Fruit fly (Drosophila melanogaster) whole organism, embryonic: Measurements from ENCODE around the gene CG8369.

Experiments used
- Atf3 ChIP-seq: fragments of 200-800 bp; sonication (Bioruptor generic); optimal IDR thresholded peaks from 3 replicates; lab custom pipeline; 2016; ENCODE audit warnings: missing biosample characterization, missing genetic modification characterization
- Atf6 ChIP-seq: fragments of 200-800 bp; sonication (Bioruptor generic); IDR thresholded peaks from 2 replicates; pipeline ENCODE4 v1.3.6; 2022; ENCODE audit warnings: missing biosample characterization, missing genetic modification characterization
- BEAF-32 ChIP-seq: fragments of 200-800 bp; sonication (Bioruptor generic); optimal IDR thresholded peaks from 3 replicates; lab custom pipeline; 2017; ENCODE audit warnings: missing biosample characterization, missing genetic modification characterization, mild to moderate bottlenecking, moderate library complexity, missing genetic modification reagents
- CG10209 ChIP-seq: fragments of 200-800 bp; sonication (Bioruptor generic); optimal IDR thresholded peaks from 3 replicates; lab custom pipeline; 2017; ENCODE audit warnings: missing biosample characterization, mild to moderate bottlenecking, missing genetic modification characterization, missing genetic modification reagents
- CG1024 ChIP-seq: fragments of 200-800 bp; sonication (Bioruptor generic); IDR thresholded peaks from 2 replicates; pipeline ENCODE4 v1.3.6; 2022; ENCODE audit warnings: missing biosample characterization, missing genetic modification characterization
- CG11504 ChIP-seq: fragments of 200-800 bp; sonication (Bioruptor generic); optimal IDR thresholded peaks from 3 replicates; lab custom pipeline; 2019; ENCODE audit warnings: missing biosample characterization, mild to moderate bottlenecking, missing genetic modification characterization, moderate library complexity
- CG12299 ChIP-seq: fragments of 200-800 bp; sonication (Bioruptor generic); optimal IDR thresholded peaks from 2 replicates; lab custom pipeline; 2018; ENCODE audit warnings: missing biosample characterization, mild to moderate bottlenecking, missing genetic modification characterization
- CG12942 ChIP-seq: fragments of 200-800 bp; sonication (Bioruptor generic); optimal IDR thresholded peaks from 3 replicates; lab custom pipeline; 2016; ENCODE audit warnings: missing biosample characterization, missing genetic modification characterization
- CG13894 ChIP-seq: fragments of 200-800 bp; sonication (Bioruptor generic); optimal IDR thresholded peaks from 3 replicates; lab custom pipeline; 2018; ENCODE audit warnings: missing biosample characterization, mild to moderate bottlenecking, missing genetic modification characterization, moderate library complexity
- CG14667 ChIP-seq: fragments of 200-800 bp; sonication (Bioruptor generic); IDR thresholded peaks from 2 replicates; pipeline ENCODE4 v1.3.6; 2022; ENCODE audit warnings: missing biosample characterization, missing genetic modification characterization
- CG14710 ChIP-seq: fragments of 200-800 bp; sonication (Bioruptor generic); optimal IDR thresholded peaks from 3 replicates; lab custom pipeline; 2019; ENCODE audit warnings: missing biosample characterization, mild to moderate bottlenecking, missing genetic modification characterization, moderate library complexity
- CG18262 ChIP-seq: fragments of 200-800 bp; optimal IDR thresholded peaks from 3 replicates; lab custom pipeline; 2019; ENCODE audit warnings: missing biosample characterization, mild to moderate bottlenecking, missing genetic modification characterization, moderate library complexity
- CG2120 ChIP-seq: fragments of 200-800 bp; sonication (Bioruptor generic); optimal IDR thresholded peaks from 3 replicates; lab custom pipeline; 2016; ENCODE audit warnings: missing biosample characterization, missing genetic modification characterization
- CG30403 ChIP-seq: fragments of 200-800 bp; sonication (Bioruptor generic); optimal IDR thresholded peaks from 3 replicates; lab custom pipeline; 2016; ENCODE audit warnings: missing biosample characterization, missing genetic modification characterization
- CG3281 ChIP-seq: fragments of 200-800 bp; sonication (Bioruptor generic); optimal IDR thresholded peaks from 3 replicates; lab custom pipeline; 2017; ENCODE audit warnings: missing biosample characterization, mild to moderate bottlenecking, missing genetic modification characterization
- CG34224 ChIP-seq: fragments of 200-800 bp; sonication (Bioruptor generic); IDR thresholded peaks from 3 replicates; pipeline ENCODE4 v1.3.6; 2022; ENCODE audit warnings: missing biosample characterization, missing genetic modification characterization; ENCODE audit not compliant: partially characterized antibody
- CG34376 ChIP-seq: fragments of 200-800 bp; sonication (Bioruptor generic); optimal IDR thresholded peaks from 2 replicates; lab custom pipeline; 2018; ENCODE audit warnings: missing biosample characterization, mild to moderate bottlenecking, missing genetic modification characterization
- CG6791 ChIP-seq: fragments of 200-800 bp; sonication (Bioruptor generic); IDR thresholded peaks from 3 replicates; pipeline ENCODE4 v1.3.6; 2022; ENCODE audit warnings: missing biosample characterization, missing genetic modification characterization; ENCODE audit not compliant: partially characterized antibody
- CG7357 ChIP-seq: fragments of 200-800 bp; sonication (Bioruptor generic); IDR thresholded peaks from 3 replicates; pipeline ENCODE4 v1.3.6; 2022; ENCODE audit warnings: missing biosample characterization, missing genetic modification characterization
- CG7987 ChIP-seq: fragments of 200-800 bp; sonication (Bioruptor generic); optimal IDR thresholded peaks from 2 replicates; lab custom pipeline; 2018; ENCODE audit warnings: missing biosample characterization, mild to moderate bottlenecking, missing genetic modification characterization, moderate library complexity
- CG9437 ChIP-seq: fragments of 200-800 bp; sonication (Bioruptor generic); optimal IDR thresholded peaks from 2 replicates; lab custom pipeline; 2018; ENCODE audit warnings: missing biosample characterization, mild to moderate bottlenecking, missing genetic modification characterization
- CG9727 ChIP-seq: fragments of 200-800 bp; sonication (Bioruptor generic); optimal IDR thresholded peaks from 3 replicates; lab custom pipeline; 2017; ENCODE audit warnings: missing biosample characterization, mild to moderate bottlenecking, missing genetic modification characterization
- CTCF ChIP-seq: fragments of 200-800 bp; sonication (Bioruptor generic); optimal IDR thresholded peaks from 2 replicates; lab custom pipeline; 2017; ENCODE audit warnings: missing biosample characterization, mild to moderate bottlenecking, missing genetic modification characterization, moderate library complexity
- Dbx ChIP-seq: fragments of 200-800 bp; sonication (Bioruptor generic); IDR thresholded peaks from 3 replicates; pipeline ENCODE4 v1.3.6; 2022; ENCODE audit warnings: missing biosample characterization, missing genetic modification characterization
- Dref ChIP-seq: fragments of 200-800 bp; sonication (Bioruptor generic); IDR thresholded peaks from 2 replicates; pipeline ENCODE4 v1.3.6; 2022; ENCODE audit warnings: missing biosample characterization, missing genetic modification characterization
- Drgx ChIP-seq: fragments of 200-800 bp; sonication (Bioruptor generic); IDR thresholded peaks from 2 replicates; pipeline ENCODE4 v1.3.6; 2022; ENCODE audit warnings: missing biosample characterization, missing genetic modification characterization
- Eip74EF ChIP-seq, 2 experiments: fragments of 200-800 bp in 1 of 2; fragments of >200 bp in 1 of 2; sonication (Bioruptor generic) in 1 of 2; optimal IDR thresholded peaks; 2 replicates each; lab custom pipeline; 2017 to 2019; ENCODE audit warnings: missing biosample characterization in 2 of 2, missing genetic modification characterization in 2 of 2, mild to moderate bottlenecking in 1 of 2, moderate library complexity in 1 of 2
- Ets97D ChIP-seq: fragments of 200-800 bp; sonication (Bioruptor generic); optimal IDR thresholded peaks from 3 replicates; lab custom pipeline; 2016; ENCODE audit warnings: missing biosample characterization, missing genetic modification characterization
- Lim3 ChIP-seq: fragments of 200-800 bp; sonication (Bioruptor generic); IDR thresholded peaks from 2 replicates; pipeline ENCODE4 v1.3.6; 2022; ENCODE audit warnings: missing biosample characterization, missing genetic modification characterization
- MBD-R2 ChIP-seq: fragments of 200-800 bp; sonication (Bioruptor generic); IDR thresholded peaks from 2 replicates; pipeline ENCODE4 v1.3.6; 2022; ENCODE audit warnings: missing biosample characterization, missing genetic modification characterization
- MESR4 ChIP-seq: fragments of 200-800 bp; sonication (Bioruptor generic); optimal IDR thresholded peaks from 2 replicates; lab custom pipeline; 2018; ENCODE audit warnings: missing biosample characterization, mild to moderate bottlenecking, missing genetic modification characterization, moderate library complexity
- Nf-YA ChIP-seq: fragments of 200-800 bp; sonication (Bioruptor generic); IDR thresholded peaks from 2 replicates; pipeline ENCODE4 v1.3.6; 2022; ENCODE audit warnings: missing biosample characterization, missing genetic modification characterization
- Nf-YC ChIP-seq: fragments of 200-800 bp; optimal IDR thresholded peaks from 3 replicates; lab custom pipeline; 2019; ENCODE audit warnings: missing biosample characterization, mild to moderate bottlenecking, missing genetic modification characterization, moderate library complexity
- Side ChIP-seq: fragments of 200-800 bp; sonication (Bioruptor generic); optimal IDR thresholded peaks from 2 replicates; lab custom pipeline; 2016; ENCODE audit warnings: missing biosample characterization, missing genetic modification characterization
- Sry-δ ChIP-seq: fragments of 200-800 bp; sonication (Bioruptor generic); optimal IDR thresholded peaks from 2 replicates; lab custom pipeline; 2016; ENCODE audit warnings: missing biosample characterization, missing genetic modification characterization
- Xbp1 ChIP-seq: fragments of 200-800 bp; sonication (Bioruptor generic); optimal IDR thresholded peaks from 3 replicates; lab custom pipeline; 2016; ENCODE audit warnings: missing biosample characterization, mild to moderate bottlenecking, missing genetic modification characterization
- bbx ChIP-seq: fragments of 200-800 bp; sonication (Bioruptor generic); IDR thresholded peaks from 2 replicates; pipeline ENCODE4 v1.3.6; 2022; ENCODE audit warnings: missing biosample characterization, missing genetic modification characterization; ENCODE audit not compliant: partially characterized antibody
- dpn ChIP-seq, 2 experiments: fragments of 200-800 bp; sonication (Bioruptor generic); optimal IDR thresholded peaks; 3 replicates each; lab custom pipeline; 2016; ENCODE audit warnings: missing biosample characterization in 2 of 2, missing genetic modification characterization in 2 of 2
- fru ChIP-seq: fragments of >200 bp; optimal IDR thresholded peaks from 2 replicates; lab custom pipeline; 2017
- gce ChIP-seq: fragments of 200-800 bp; sonication (Bioruptor generic); IDR thresholded peaks from 3 replicates; pipeline ENCODE4 v1.3.6; 2022; ENCODE audit warnings: missing biosample characterization, missing genetic modification characterization
- gem ChIP-seq: fragments of 200-800 bp; sonication (Bioruptor generic); optimal IDR thresholded peaks from 2 replicates; lab custom pipeline; 2019; ENCODE audit warnings: missing biosample characterization, mild to moderate bottlenecking, missing genetic modification characterization, moderate library complexity
- hbn ChIP-seq: fragments of 200-800 bp; sonication (Bioruptor generic); IDR thresholded peaks from 2 replicates; pipeline ENCODE4 v1.3.6; 2022; ENCODE audit warnings: missing biosample characterization, missing genetic modification characterization; ENCODE audit not compliant: partially characterized antibody
- ind ChIP-seq: fragments of 200-800 bp; sonication (Bioruptor generic); optimal IDR thresholded peaks from 3 replicates; lab custom pipeline; 2016; ENCODE audit warnings: missing biosample characterization, missing genetic modification characterization
- knrl ChIP-seq: fragments of 200-800 bp; sonication (Bioruptor generic); IDR thresholded peaks from 3 replicates; pipeline ENCODE4 v1.3.6; 2022; ENCODE audit warnings: missing biosample characterization, missing genetic modification characterization; ENCODE audit not compliant: partially characterized antibody
- lov ChIP-seq, 2 experiments: fragments of 200-800 bp in 1 of 2; fragments of >200 bp in 1 of 2; sonication (Bioruptor generic) in 1 of 2; IDR thresholded peaks in 1 of 2; optimal IDR thresholded peaks in 1 of 2; 2 replicates in 1 of 2; 3 replicates in 1 of 2; pipeline versions ENCODE4 v1.3.6 to Lab custom; 2017 to 2022; ENCODE audit warnings: missing biosample characterization in 1 of 2, missing genetic modification characterization in 1 of 2
- mld ChIP-seq: fragments of 200-800 bp; sonication (Bioruptor generic); IDR thresholded peaks from 3 replicates; pipeline ENCODE4 v1.3.6; 2022; ENCODE audit warnings: missing biosample characterization, missing genetic modification characterization; ENCODE audit not compliant: partially characterized antibody
- pho ChIP-seq: fragments of 200-800 bp; sonication (Bioruptor generic); optimal IDR thresholded peaks from 2 replicates; lab custom pipeline; 2016; ENCODE audit warnings: missing biosample characterization, missing genetic modification characterization
- repo ChIP-seq: fragments of 200-800 bp; sonication (Bioruptor generic); optimal IDR thresholded peaks from 2 replicates; lab custom pipeline; 2016; ENCODE audit warnings: missing biosample characterization, missing genetic modification characterization
- sens ChIP-seq: fragments of 200-800 bp; sonication (Bioruptor generic); peaks from one replicate; lab custom pipeline; 2016; ENCODE audit warnings: missing biosample characterization, missing genetic modification characterization
- unpg ChIP-seq: fragments of 200-800 bp; sonication (Bioruptor generic); optimal IDR thresholded peaks from 3 replicates; lab custom pipeline; 2018; ENCODE audit warnings: missing biosample characterization, mild to moderate bottlenecking, missing genetic modification characterization, moderate library complexity

CG8369 gene

DNA sequence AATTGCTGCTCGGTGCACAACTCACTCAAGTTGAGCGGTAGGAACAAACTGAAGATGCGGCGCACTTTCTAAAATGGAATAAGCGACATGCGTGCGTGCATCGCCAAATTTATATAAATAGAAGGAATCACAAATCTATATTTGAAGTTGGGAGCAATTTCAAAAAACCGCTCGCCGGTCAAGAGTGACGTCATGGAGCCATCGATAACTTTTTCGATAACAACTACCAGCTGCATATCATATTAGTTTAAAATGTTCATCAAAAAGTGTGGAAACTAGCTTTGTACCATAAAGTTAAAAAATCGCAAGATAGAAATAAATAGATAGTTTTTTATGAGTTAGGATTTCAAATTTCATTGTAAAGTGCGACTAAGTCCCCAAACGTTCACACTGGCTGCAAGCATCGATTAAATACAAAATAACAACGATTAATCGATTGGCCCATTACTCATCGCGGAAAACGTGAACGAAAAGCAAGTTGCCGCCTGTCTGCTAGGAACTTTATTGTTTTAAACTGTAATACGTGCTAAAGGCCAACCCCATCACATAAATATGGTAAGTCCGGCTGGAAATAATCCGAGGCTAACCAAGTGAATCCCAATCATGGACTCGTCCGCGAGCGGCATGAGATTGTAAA is 20.6 kb upstream of the CG8369 start, which contains the start of the genes Pif1A, Pif1B and CCT7 (continued):
- TF ChIP-seq CG1024 (no peak), CG6791 (GFP tag; lab: Robert Waterston, UW) (peak; percentile 88), CG30403 (GFP tag; lab: Kevin White, UChicago) (peak; percentile 28), repo (GFP tag; lab: Kevin White, UChicago) (peak; percentile 5), CG7987 (GFP tag; lab: Kevin White, UChicago) (no peak), CG34376 (GFP tag; lab: Kevin White, UChicago) (peak; percentile 29), CG13894 (tag; lab: Kevin White, UChicago) (peak; percentile 29), CG10209 (no peak), pho (GFP tag; lab: Kevin White, UChicago) (peak; percentile 4), CG18262 (tag; lab: Kevin White, UChicago) (peak; percentile 26), Atf6 (no peak), dpn (GFP tag; optimal IDR thresholded peaks at IDR 0.05; lab: Kevin White, UChicago) (peak; percentile 25 to 45), CTCF (GFP tag; lab: Kevin White, UChicago) (peak; percentile 15), CG9437 (GFP tag; lab: Kevin White, UChicago) (peak; percentile 28), fru (lab: Kevin White, UChicago) (no peak), MESR4 (GFP tag; lab: Kevin White, UChicago) (peak; percentile 66), ind (GFP tag; lab: Kevin White, UChicago) (no peak), CG11504 (tag; lab: Kevin White, UChicago) (peak; percentile 15), gem (peak; percentile 32), Ets97D (peak; percentile 82), CG7357 (peak; percentile 89), lov (optimal IDR thresholded peaks at IDR 0.05; lab: Kevin White, UChicago) (no peak), lov (GFP tag; IDR thresholded peaks at IDR 0.05; lab: Robert Waterston, UW) (no peak), gce (GFP tag; lab: Robert Waterston, UW) (no peak), Lim3 (no peak), CG9727 (peak; percentile 2), MBD-R2 (GFP tag; lab: Robert Waterston, UW) (peak; percentile 62), Eip74EF (GFP tag; optimal IDR thresholded peaks at IDR 0.05; lab: Kevin White, UChicago) (no peak), Nf-YC (tag; lab: Kevin White, UChicago) (peak; percentile 5), mld (GFP tag; lab: Robert Waterston, UW) (peak; percentile 49; the same call in 1 of the 3 replicates), Sry-δ (peak; percentile 85), Drgx (GFP tag; lab: Robert Waterston, UW) (no peak), knrl (GFP tag; lab: Robert Waterston, UW) (peak; percentile 93), Dbx (GFP tag; lab: Robert Waterston, UW) (no peak), Atf3 (GFP tag; lab: Kevin White, UChicago) (peak; percentile 74), Side (GFP tag; lab: Kevin White, UChicago) (no peak), hbn (peak; percentile 95), sens (GFP tag; lab: Kevin White, UChicago) (peak; percentile 66), CG14667 (GFP tag; lab: Robert Waterston, UW) (no peak), CG12299 (tag; lab: Kevin White, UChicago) (peak; percentile 33), CG34224 (GFP tag; lab: Robert Waterston, UW) (peak; percentile 96), BEAF-32 (peak; percentile 94), unpg (GFP tag; lab: Kevin White, UChicago) (no peak), CG14710 (tag; lab: Kevin White, UChicago) (peak; percentile 71), Nf-YA (GFP tag; lab: Robert Waterston, UW) (no peak), Xbp1 (GFP tag; lab: Kevin White, UChicago) (peak; percentile 8), CG3281 (GFP tag; lab: Kevin White, UChicago) (peak; percentile 15), Dref (GFP tag; lab: Robert Waterston, UW) (peak; percentile 91), CG12942 (GFP tag; lab: Kevin White, UChicago) (no peak), CG2120 (GFP tag; lab: Kevin White, UChicago) (peak; percentile 43), bbx (peak; percentile 87)
